Fruit fly (Drosophila melanogaster) whole organism, embryonic: ENCODE results near the gene CG14273.

Experiments
- Aef1 ChIP-seq: fragments of 200-800 bp; sonication (Bioruptor generic); IDR thresholded peaks from 3 replicates; pipeline ENCODE4 v1.3.6; 2022; ENCODE audit warnings: missing biosample characterization, missing genetic modification characterization
- Bteb2 ChIP-seq: fragments of 200-800 bp; sonication (Bioruptor generic); optimal IDR thresholded peaks from 2 replicates; lab custom pipeline; 2016; ENCODE audit warnings: missing biosample characterization, missing genetic modification characterization
- CG10321 ChIP-seq: fragments of 200-800 bp; sonication (Bioruptor generic); IDR thresholded peaks from 2 replicates; pipeline ENCODE4 v1.3.6; 2022; ENCODE audit warnings: missing biosample characterization, missing genetic modification characterization
- CG10543 ChIP-seq: fragments of 200-800 bp; sonication (Bioruptor generic); optimal IDR thresholded peaks from 3 replicates; lab custom pipeline; 2017; ENCODE audit warnings: missing biosample characterization, mild to moderate bottlenecking, missing genetic modification characterization, moderate library complexity
- CG11085 ChIP-seq: fragments of 200-800 bp; sonication (Bioruptor generic); IDR thresholded peaks from 2 replicates; pipeline ENCODE4 v1.3.6; 2022; ENCODE audit warnings: missing biosample characterization, missing genetic modification characterization
- CG12391 ChIP-seq: fragments of 200-800 bp; sonication (Bioruptor generic); optimal IDR thresholded peaks from 3 replicates; lab custom pipeline; 2018; ENCODE audit warnings: missing biosample characterization, mild to moderate bottlenecking, missing genetic modification characterization, moderate library complexity
- CG12744 ChIP-seq: fragments of 200-800 bp; sonication (Bioruptor generic); optimal IDR thresholded peaks from 2 replicates; lab custom pipeline; 2016; ENCODE audit warnings: missing biosample characterization, missing genetic modification characterization
- CG14860 ChIP-seq: fragments of 200-800 bp; sonication (Bioruptor generic); IDR thresholded peaks from 3 replicates; pipeline ENCODE4 v1.3.6; 2022; ENCODE audit warnings: missing biosample characterization, missing genetic modification characterization; ENCODE audit not compliant: partially characterized antibody
- CG15514 ChIP-seq: fragments of 200-800 bp; sonication (Bioruptor generic); optimal IDR thresholded peaks from 3 replicates; lab custom pipeline; 2017; ENCODE audit warnings: missing biosample characterization, missing genetic modification characterization, mild to moderate bottlenecking, moderate library complexity, missing genetic modification reagents
- CG1647 ChIP-seq: fragments of 200-800 bp; sonication (Bioruptor generic); optimal IDR thresholded peaks from 3 replicates; lab custom pipeline; 2016; ENCODE audit warnings: missing biosample characterization, missing genetic modification characterization
- CG16863 ChIP-seq: fragments of 200-800 bp; sonication (Bioruptor generic); optimal IDR thresholded peaks from 3 replicates; lab custom pipeline; 2016; ENCODE audit warnings: missing biosample characterization, missing genetic modification characterization
- CG17328 ChIP-seq: fragments of 200-800 bp; sonication (Bioruptor generic); IDR thresholded peaks from 2 replicates; pipeline ENCODE4 v1.3.6; 2022; ENCODE audit warnings: missing biosample characterization, missing genetic modification characterization
- CG17568 ChIP-seq: fragments of 200-800 bp; sonication (Bioruptor generic); optimal IDR thresholded peaks from 2 replicates; lab custom pipeline; 2018; ENCODE audit warnings: missing biosample characterization, mild to moderate bottlenecking, missing genetic modification characterization, moderate library complexity
- CG2116 ChIP-seq: fragments of 200-800 bp; sonication (Bioruptor generic); optimal IDR thresholded peaks from 3 replicates; lab custom pipeline; 2018; ENCODE audit warnings: missing biosample characterization, mild to moderate bottlenecking, missing genetic modification characterization
- CG30431 ChIP-seq: fragments of 200-800 bp; sonication (Bioruptor generic); optimal IDR thresholded peaks from 2 replicates; lab custom pipeline; 2017; ENCODE audit warnings: missing biosample characterization, missing genetic modification characterization
- CG3281 ChIP-seq: fragments of 200-800 bp; sonication (Bioruptor generic); optimal IDR thresholded peaks from 3 replicates; lab custom pipeline; 2017; ENCODE audit warnings: missing biosample characterization, mild to moderate bottlenecking, missing genetic modification characterization
- CG34376 ChIP-seq: fragments of 200-800 bp; sonication (Bioruptor generic); optimal IDR thresholded peaks from 2 replicates; lab custom pipeline; 2018; ENCODE audit warnings: missing biosample characterization, mild to moderate bottlenecking, missing genetic modification characterization
- CG4282 ChIP-seq: fragments of 200-800 bp; sonication (Bioruptor generic); optimal IDR thresholded peaks from 2 replicates; lab custom pipeline; 2016; ENCODE audit warnings: missing biosample characterization, missing genetic modification characterization
- CG4820 ChIP-seq: fragments of 200-800 bp; sonication (Bioruptor generic); optimal IDR thresholded peaks from 3 replicates; lab custom pipeline; 2016; ENCODE audit warnings: missing biosample characterization, missing genetic modification characterization
- CG5245 ChIP-seq: fragments of 200-800 bp; sonication (Bioruptor generic); optimal IDR thresholded peaks from 3 replicates; lab custom pipeline; 2016; ENCODE audit warnings: missing biosample characterization, missing genetic modification characterization
- CG7987 ChIP-seq: fragments of 200-800 bp; sonication (Bioruptor generic); optimal IDR thresholded peaks from 2 replicates; lab custom pipeline; 2018; ENCODE audit warnings: missing biosample characterization, mild to moderate bottlenecking, missing genetic modification characterization, moderate library complexity
- CG9932 ChIP-seq: fragments of 200-800 bp; sonication (Bioruptor generic); IDR thresholded peaks from 2 replicates; pipeline ENCODE4 v1.3.6; 2022; ENCODE audit warnings: missing biosample characterization, missing genetic modification characterization
- CkIIα-i1 ChIP-seq: fragments of 200-800 bp; sonication (Bioruptor generic); IDR thresholded peaks from 2 replicates; pipeline ENCODE4 v1.3.6; 2022; ENCODE audit warnings: missing biosample characterization, missing genetic modification characterization
- CoRest ChIP-seq: fragments of 200-800 bp; sonication (Bioruptor generic); optimal IDR thresholded peaks from 3 replicates; lab custom pipeline; 2018; ENCODE audit warnings: missing biosample characterization, mild to moderate bottlenecking, missing genetic modification characterization, moderate library complexity
- Dad ChIP-seq: fragments of 200-800 bp; sonication (Bioruptor generic); optimal IDR thresholded peaks from 3 replicates; lab custom pipeline; 2016; ENCODE audit warnings: missing biosample characterization, missing genetic modification characterization
- Dll ChIP-seq: fragments of 200-800 bp; sonication (Bioruptor generic); IDR thresholded peaks from 4 replicates; pipeline ENCODE4 v1.3.6; 2022; ENCODE audit warnings: missing biosample characterization, missing genetic modification characterization; ENCODE audit not compliant: partially characterized antibody
- Dp ChIP-seq: fragments of 200-800 bp; sonication (Bioruptor generic); optimal IDR thresholded peaks from 2 replicates; lab custom pipeline; 2018; ENCODE audit warnings: missing biosample characterization, mild to moderate bottlenecking, missing genetic modification characterization, moderate library complexity
- GATAe ChIP-seq: fragments of 200-800 bp; sonication (Bioruptor generic); conservative IDR thresholded peaks from 2 replicates; pipeline ENCODE4 v1.3.6; 2022; ENCODE audit warnings: missing biosample characterization, missing genetic modification characterization
- MESR4 ChIP-seq: fragments of 200-800 bp; sonication (Bioruptor generic); optimal IDR thresholded peaks from 2 replicates; lab custom pipeline; 2018; ENCODE audit warnings: missing biosample characterization, mild to moderate bottlenecking, missing genetic modification characterization, moderate library complexity
- MTF-1 ChIP-seq: fragments of 200-800 bp; sonication (Bioruptor generic); optimal IDR thresholded peaks from 2 replicates; lab custom pipeline; 2018; ENCODE audit warnings: missing biosample characterization, mild to moderate bottlenecking, missing genetic modification characterization, borderline replicate concordance
- Neu2 ChIP-seq: fragments of 200-800 bp; sonication (Bioruptor generic); optimal IDR thresholded peaks from 3 replicates; lab custom pipeline; 2016; ENCODE audit warnings: missing biosample characterization, missing genetic modification characterization, borderline replicate concordance
- Rfx ChIP-seq: fragments of 200-800 bp; sonication (Bioruptor generic); IDR thresholded peaks from 2 replicates; pipeline ENCODE4 v1.3.6; 2022; ENCODE audit warnings: missing biosample characterization, missing genetic modification characterization
- Sox102F ChIP-seq: fragments of 200-800 bp; sonication (Bioruptor generic); optimal IDR thresholded peaks from 2 replicates; lab custom pipeline; 2018; ENCODE audit warnings: missing biosample characterization, mild to moderate bottlenecking, missing genetic modification characterization, moderate library complexity
- cg ChIP-seq: fragments of 200-800 bp; sonication (Bioruptor generic); optimal IDR thresholded peaks from 3 replicates; lab custom pipeline; 2019; ENCODE audit warnings: missing biosample characterization, mild to moderate bottlenecking, missing genetic modification characterization, moderate library complexity
- eve ChIP-seq, 2 experiments: fragments of >200 bp; optimal IDR thresholded peaks; 2 replicates each; lab custom pipeline; 2017; ENCODE audit warnings: missing biosample characterization in 2 of 2, missing genetic modification characterization in 2 of 2
- grn ChIP-seq: fragments of 200-800 bp; sonication (Bioruptor generic); optimal IDR thresholded peaks from 3 replicates; lab custom pipeline; 2017; ENCODE audit warnings: missing biosample characterization, missing genetic modification characterization
- gt ChIP-seq: fragments of 200-800 bp; sonication (Bioruptor generic); IDR thresholded peaks from 2 replicates; pipeline ENCODE4 v1.3.6; 2022; ENCODE audit warnings: missing biosample characterization, missing genetic modification characterization
- hbn ChIP-seq: fragments of 200-800 bp; sonication (Bioruptor generic); IDR thresholded peaks from 2 replicates; pipeline ENCODE4 v1.3.6; 2022; ENCODE audit warnings: missing biosample characterization, missing genetic modification characterization; ENCODE audit not compliant: partially characterized antibody
- hkb ChIP-seq, 2 experiments: fragments of 200-800 bp in 1 of 2; fragments of >200 bp in 1 of 2; sonication (Bioruptor generic) in 1 of 2; IDR thresholded peaks in 1 of 2; optimal IDR thresholded peaks in 1 of 2; 2 replicates each; pipeline versions ENCODE4 v1.3.6 to Lab custom; 2017 to 2022; ENCODE audit warnings: missing biosample characterization in 1 of 2, missing genetic modification characterization in 1 of 2
- lola ChIP-seq, 3 experiments: fragments of >200 bp in 2 of 3; fragments of 200-800 bp in 1 of 3; sonication (Bioruptor generic) in 1 of 3; optimal IDR thresholded peaks; 2 replicates each; lab custom pipeline; 2017 to 2019; ENCODE audit warnings: missing biosample characterization in 3 of 3, missing genetic modification characterization in 3 of 3, mild to moderate bottlenecking in 1 of 3, moderate library complexity in 1 of 3
- luna ChIP-seq: fragments of 200-800 bp; sonication (Bioruptor generic); optimal IDR thresholded peaks from 2 replicates; lab custom pipeline; 2016; ENCODE audit warnings: missing biosample characterization, missing genetic modification characterization
- salm ChIP-seq: fragments of 200-800 bp; sonication (Bioruptor generic); optimal IDR thresholded peaks from 2 replicates; lab custom pipeline; 2018; ENCODE audit warnings: missing biosample characterization, mild to moderate bottlenecking, missing genetic modification characterization
- sens ChIP-seq: fragments of 200-800 bp; sonication (Bioruptor generic); peaks from one replicate; lab custom pipeline; 2016; ENCODE audit warnings: missing biosample characterization, missing genetic modification characterization
- sim ChIP-seq: fragments of 200-800 bp; sonication (Bioruptor generic); IDR thresholded peaks from 2 replicates; pipeline ENCODE4 v1.3.6; 2022; ENCODE audit warnings: missing biosample characterization, missing genetic modification characterization
- sisA ChIP-seq: fragments of 200-800 bp; sonication (Bioruptor generic); IDR thresholded peaks from 2 replicates; pipeline ENCODE4 v1.3.6; 2022; ENCODE audit warnings: missing biosample characterization, missing genetic modification characterization
- sob ChIP-seq: fragments of 200-800 bp; sonication (Bioruptor generic); IDR thresholded peaks from 2 replicates; pipeline ENCODE4 v1.3.6; 2022; ENCODE audit warnings: missing biosample characterization, missing genetic modification characterization
- tna ChIP-seq: fragments of 200-800 bp; sonication (Bioruptor generic); IDR thresholded peaks from 2 replicates; pipeline ENCODE4 v1.3.6; 2022; ENCODE audit warnings: missing biosample characterization, missing genetic modification characterization; ENCODE audit not compliant: partially characterized antibody
- twi ChIP-seq: fragments of 200-800 bp; optimal IDR thresholded peaks from 2 replicates; lab custom pipeline; 2019; ENCODE audit warnings: missing biosample characterization, mild to moderate bottlenecking, missing genetic modification characterization, moderate library complexity
- usp ChIP-seq: fragments of >200 bp; optimal IDR thresholded peaks from 2 replicates; lab custom pipeline; 2017; ENCODE audit warnings: missing biosample characterization, missing genetic modification characterization

The CG14273 gene

dm6 chr2L:8302766-8303479, 39.6 kb upstream of the CG14273 start, which contains the start of the genes wol and Scgalpha (continued):
- TF ChIP-seq CkIIα-i1 (GFP tag; lab: Robert Waterston, UW): no peak
- TF ChIP-seq Sox102F (GFP tag; lab: Kevin White, UChicago): no peak
- no peak for TF ChIP-seq CG11085 (GFP tag; lab: Robert Waterston, UW)
- TF ChIP-seq usp: no peak
- peak; percentile 66 for TF ChIP-seq MESR4
- TF ChIP-seq salm (tag; lab: Kevin White, UChicago): no peak
- no peak for TF ChIP-seq cg
- peak; percentile 71 for TF ChIP-seq GATAe (GFP tag; lab: Robert Waterston, UW)
- no peak for TF ChIP-seq CG5245
- TF ChIP-seq CG7987 (GFP tag; lab: Kevin White, UChicago): no peak
- TF ChIP-seq sob (GFP tag; lab: Robert Waterston, UW): no peak
- peak; percentile 6 for TF ChIP-seq CG34376 (GFP tag; lab: Kevin White, UChicago)
- TF ChIP-seq Bteb2 (GFP tag; lab: Kevin White, UChicago): no peak
- no peak for TF ChIP-seq gt (GFP tag; lab: Robert Waterston, UW)
- TF ChIP-seq CG10543 (GFP tag; lab: Kevin White, UChicago): peak; percentile 16
- no peak for TF ChIP-seq CG10321 (GFP tag; lab: Robert Waterston, UW)
- no peak for TF ChIP-seq CG3281 (GFP tag; lab: Kevin White, UChicago)
- peak; percentile 69 for TF ChIP-seq Dp
- no peak for TF ChIP-seq CG15514 (GFP tag; lab: Kevin White, UChicago)
- TF ChIP-seq lola (GFP tag; optimal IDR thresholded peaks at IDR 0.05; lab: Kevin White, UChicago): no peak
- no peak for TF ChIP-seq CG17328 (GFP tag; lab: Robert Waterston, UW)
- TF ChIP-seq CG12391 (tag; lab: Kevin White, UChicago): no peak
- TF ChIP-seq luna (GFP tag; lab: Kevin White, UChicago): no peak
- TF ChIP-seq MTF-1 (GFP tag; lab: Kevin White, UChicago): no peak
- TF ChIP-seq CG2116 (GFP tag; lab: Kevin White, UChicago): peak; percentile 57
- TF ChIP-seq sisA: no peak
- no peak for TF ChIP-seq Neu2 (GFP tag; lab: Kevin White, UChicago)
- 0 out of 2 replicates have a peak, but pooled peaks have one; percentile 36 for TF ChIP-seq hbn (GFP tag; lab: Robert Waterston, UW)
- peak; percentile 67; the same call in 1 of the 4 replicates for TF ChIP-seq Dll (GFP tag; lab: Robert Waterston, UW)
- TF ChIP-seq CG16863: no peak
- no peak for TF ChIP-seq sim
- TF ChIP-seq CG30431: no peak
- TF ChIP-seq CG12744 (GFP tag; lab: Kevin White, UChicago): no peak
- no peak for TF ChIP-seq twi (tag; lab: Kevin White, UChicago)
- TF ChIP-seq CG4820 (GFP tag; lab: Kevin White, UChicago): no peak
- TF ChIP-seq tna (GFP tag; lab: Robert Waterston, UW): no peak
- TF ChIP-seq eve (GFP tag; optimal IDR thresholded peaks at IDR 0.05; lab: Kevin White, UChicago): no peak
- no peak for TF ChIP-seq Aef1 (GFP tag; lab: Robert Waterston, UW)
- peak; percentile 31 for TF ChIP-seq grn (GFP tag; lab: Kevin White, UChicago)
- TF ChIP-seq CG14860 (GFP tag; lab: Robert Waterston, UW): 0 out of 3 replicates have a peak, but pooled peaks have one; percentile 41
- TF ChIP-seq CG17568 (GFP tag; lab: Kevin White, UChicago): no peak
- TF ChIP-seq hkb (optimal IDR thresholded peaks at IDR 0.05; lab: Kevin White, UChicago): no peak
- TF ChIP-seq hkb (GFP tag; IDR thresholded peaks at IDR 0.05; lab: Robert Waterston, UW): no peak
- no peak; the same call in 1 of the 2 replicates for TF ChIP-seq CG9932
- no peak for TF ChIP-seq CG1647 (GFP tag; lab: Kevin White, UChicago)
- TF ChIP-seq CoRest (tag; lab: Kevin White, UChicago): peak; percentile 23
- TF ChIP-seq sens (GFP tag; lab: Kevin White, UChicago): no peak
- no peak for TF ChIP-seq Dad
- no peak for TF ChIP-seq CG4282 (GFP tag; lab: Kevin White, UChicago)
- TF ChIP-seq Rfx (GFP tag; lab: Robert Waterston, UW): peak; percentile 33
